Worm (Caenorhabditis elegans): Measurements from ENCODE around the gene npp-27.

Gene npp-27

DNA sequence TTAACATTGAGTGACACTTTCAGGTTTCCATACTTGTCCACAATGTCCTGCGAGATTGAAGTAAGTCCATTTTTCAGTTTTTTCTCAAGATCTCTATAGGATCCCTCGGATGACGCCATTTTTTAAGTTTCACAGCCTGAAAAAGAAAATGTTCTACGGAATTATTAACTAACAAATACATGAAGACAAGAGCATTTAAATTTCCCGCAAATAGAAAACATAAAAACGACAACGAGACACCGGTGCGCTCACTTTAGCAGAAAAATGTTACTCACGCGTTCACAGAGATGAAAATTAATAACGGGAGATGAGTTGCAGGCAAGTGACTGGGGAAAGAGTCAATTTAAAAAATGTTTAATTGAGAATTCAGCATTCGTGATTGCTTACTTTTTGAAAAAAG lies 36.4 kb upstream of the npp-27 start, which contains the start of gene czw-1:
Gene czw-1 (minus strand): TSS at position 369 of the 400 bp plus-strand sequence.
- no peak for TF ChIP-seq ceh-8 (GFP tag; optimal IDR thresholded peaks at IDR 0.05)
- no peak for TF ChIP-seq efl-1 (optimal IDR thresholded peaks at IDR 0.05)
- peak; percentile 52 to 97 for TF ChIP-seq efl-1 (GFP tag; optimal IDR thresholded peaks at IDR 0.05 in 1 of 2)
- no peak for TF ChIP-seq egl-13 (tag; optimal IDR thresholded peaks at IDR 0.05)
- TF ChIP-seq mab-9 (GFP tag; IDR thresholded peaks at IDR 0.05), result no peak
- no peak for TF ChIP-seq tbx-2 (tag; optimal IDR thresholded peaks at IDR 0.05)
- peak in 2 of 3 experiments; percentile 36 to 49 for TF ChIP-seq dpl-1 (GFP tag; optimal IDR thresholded peaks at IDR 0.05)
- no peak for TF ChIP-seq xbp-1 (tag; optimal IDR thresholded peaks at IDR 0.05)
- peak in 1 of 2 experiments; percentile 61 for TF ChIP-seq lin-35 (GFP tag; optimal IDR thresholded peaks at IDR 0.05)

DNA sequence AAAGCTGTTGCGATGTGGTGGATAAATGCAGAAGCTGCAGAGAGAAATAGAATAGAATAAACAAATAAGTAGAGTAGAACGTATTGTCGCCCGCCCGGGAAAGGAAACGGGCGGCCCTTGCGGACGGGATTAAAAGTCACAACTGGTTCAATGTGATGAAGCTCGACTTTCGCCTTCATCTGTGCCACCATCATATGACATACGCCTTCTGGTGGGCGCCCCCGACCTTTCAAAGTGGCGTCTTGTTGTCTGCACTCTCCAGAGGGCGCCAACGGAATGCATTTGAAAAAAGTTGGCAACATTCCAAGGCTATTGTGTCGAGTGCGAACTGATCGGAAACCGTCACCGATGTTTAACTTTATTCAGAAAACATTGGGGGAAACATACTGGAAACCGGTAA lies 33.2 kb upstream of the npp-27 start:
- TF ChIP-seq mep-1 (tag; optimal IDR thresholded peaks at IDR 0.05) (no peak), nhr-77 (tag; optimal IDR thresholded peaks at IDR 0.05) (no peak), nhr-237 (tag; optimal IDR thresholded peaks at IDR 0.05) (no peak), efl-3 (GFP tag; optimal IDR thresholded peaks at IDR 0.05) (no peak), blmp-1 (tag; optimal IDR thresholded peaks at IDR 0.05) (peak; percentile 75), aly-2 (tag; optimal IDR thresholded peaks at IDR 0.05) (no peak), ceh-63 (GFP tag; optimal IDR thresholded peaks at IDR 0.05) (no peak), hlh-4 (tag; optimal IDR thresholded peaks at IDR 0.05) (no peak), lir-3 (tag; optimal IDR thresholded peaks at IDR 0.05; ENCODE audit: poor library complexity) (no peak), snu-23 (GFP tag; optimal IDR thresholded peaks at IDR 0.05) (peak; percentile 29), nhr-76 (tag; optimal IDR thresholded peaks at IDR 0.05) (no peak), lin-14 (GFP tag; optimal IDR thresholded peaks at IDR 0.05) (peak; percentile 66), sox-4 (tag; optimal IDR thresholded peaks at IDR 0.05) (no peak), rnt-1 (tag; optimal IDR thresholded peaks at IDR 0.05) (no peak), ceh-82 (tag; optimal IDR thresholded peaks at IDR 0.05) (no peak), lin-15B (tag; optimal IDR thresholded peaks at IDR 0.05) (no peak), nhr-12 (tag; optimal IDR thresholded peaks at IDR 0.05) (no peak), lsy-2 (tag; optimal IDR thresholded peaks at IDR 0.05) (peak in 1 of 2 experiments; percentile 27), fos-1 (tag; optimal IDR thresholded peaks at IDR 0.05) (no peak), mef-2 (tag; optimal IDR thresholded peaks at IDR 0.05) (no peak), jun-1 (tag; optimal IDR thresholded peaks at IDR 0.05) (no peak), snpc-4 (tag; optimal IDR thresholded peaks at IDR 0.05) (no peak), ztf-4 (tag; optimal IDR thresholded peaks at IDR 0.05) (no peak), lin-35 (GFP tag; optimal IDR thresholded peaks at IDR 0.05) (peak in 1 of 2 experiments; percentile 40), efl-1 (optimal IDR thresholded peaks at IDR 0.05) (peak in 1 of 2 experiments; percentile 22), efl-1 (GFP tag; optimal IDR thresholded peaks at IDR 0.05 in 1 of 2) (peak; percentile 33 to 39), lin-39 (tag; optimal IDR thresholded peaks at IDR 0.05) (no peak), unc-62 (GFP tag; optimal IDR thresholded peaks at IDR 0.05) (no peak), ceh-8 (GFP tag; optimal IDR thresholded peaks at IDR 0.05) (no peak), egl-27 (tag; optimal IDR thresholded peaks at IDR 0.05) (no peak), zag-1 (tag; optimal IDR thresholded peaks at IDR 0.05) (no peak), nhr-19 (GFP tag; conservative IDR thresholded peaks at IDR 0.05) (no peak), elt-3 (tag; optimal IDR thresholded peaks at IDR 0.05) (no peak), alr-1 (tag; optimal IDR thresholded peaks at IDR 0.05; ENCODE audit: borderline replicate concordance) (no peak), dsc-1 (tag; optimal IDR thresholded peaks at IDR 0.05) (no peak), nhr-47 (tag; optimal IDR thresholded peaks at IDR 0.05) (no peak), lin-13 (GFP tag; optimal IDR thresholded peaks at IDR 0.05) (no peak), C34B4.2 (tag; optimal IDR thresholded peaks at IDR 0.05) (no peak), nhr-85 (tag) (peak; percentile 9), ceh-88 (GFP tag; IDR thresholded peaks at IDR 0.05) (no peak), isw-1 (GFP tag; IDR thresholded peaks at IDR 0.05) (no peak; the same call in 1 of the 2 replicates), nhr-90 (tag; optimal IDR thresholded peaks at IDR 0.05; ENCODE audit: poor library complexity) (no peak), hlh-17 (GFP tag; optimal IDR thresholded peaks at IDR 0.05; ENCODE audit: borderline replicate concordance) (no peak), nhr-84 (tag; optimal IDR thresholded peaks at IDR 0.05) (no peak), egl-13 (tag; optimal IDR thresholded peaks at IDR 0.05) (no peak), fkh-4 (tag; optimal IDR thresholded peaks at IDR 0.05; ENCODE audit: borderline replicate concordance) (no peak), nhr-20 (tag; optimal IDR thresholded peaks at IDR 0.05) (peak; percentile 16)
